Worm (Caenorhabditis elegans): ENCODE results near the gene C45G9.11.
"Not testable (repeated sequence)": the region's sequence is repeated elsewhere in the genome, so short reads cannot be mapped to it uniquely, and the experiment has no call there.

The C45G9.11 gene

ce11 chrIII:5062406-5062805 lies 6.1 kb downstream of the C45G9.11 start, which contains the start of gene C45G9.4:
Gene C45G9.4 (plus strand): TSS chrIII:5062706.
- TF ChIP-seq daf-12, egl-5, pqm-1 (tag; optimal IDR thresholded peaks at IDR 0.05): not testable (repeated sequence)

ce11 chrIII:5061798-5062197 lies 6.7 kb downstream of the C45G9.11 start, which contains the start of gene C45G9.10:
Gene C45G9.10 (minus strand): TSS chrIII:5061898.
- TF ChIP-seq snpc-4 (tag; optimal IDR thresholded peaks at IDR 0.05) (no peak), eor-1 (tag; optimal IDR thresholded peaks at IDR 0.05) (no peak), ceh-82 (tag; optimal IDR thresholded peaks at IDR 0.05) (no peak), nhr-11 (tag; optimal IDR thresholded peaks at IDR 0.05) (no peak), fkh-10 (GFP tag; optimal IDR thresholded peaks at IDR 0.05) (no peak), fkh-2 (tag; optimal IDR thresholded peaks at IDR 0.05) (no peak), lin-39 (tag; optimal IDR thresholded peaks at IDR 0.05) (no peak), ztf-4 (tag; optimal IDR thresholded peaks at IDR 0.05) (no peak), jun-1 (tag; optimal IDR thresholded peaks at IDR 0.05) (no peak), hmg-11 (tag; optimal IDR thresholded peaks at IDR 0.05) (no peak), ceh-16 (tag; optimal IDR thresholded peaks at IDR 0.05) (no peak), mml-1 (tag; optimal IDR thresholded peaks at IDR 0.05) (no peak), nhr-43 (tag; optimal IDR thresholded peaks at IDR 0.05; ENCODE audit: poor library complexity, severe bottlenecking) (no peak), unc-39 (tag; optimal IDR thresholded peaks at IDR 0.05) (no peak), nhr-237 (tag; optimal IDR thresholded peaks at IDR 0.05) (no peak), mdl-1 (tag; optimal IDR thresholded peaks at IDR 0.05) (no peak), nhr-23 (tag; optimal IDR thresholded peaks at IDR 0.05) (no peak)

DNA sequence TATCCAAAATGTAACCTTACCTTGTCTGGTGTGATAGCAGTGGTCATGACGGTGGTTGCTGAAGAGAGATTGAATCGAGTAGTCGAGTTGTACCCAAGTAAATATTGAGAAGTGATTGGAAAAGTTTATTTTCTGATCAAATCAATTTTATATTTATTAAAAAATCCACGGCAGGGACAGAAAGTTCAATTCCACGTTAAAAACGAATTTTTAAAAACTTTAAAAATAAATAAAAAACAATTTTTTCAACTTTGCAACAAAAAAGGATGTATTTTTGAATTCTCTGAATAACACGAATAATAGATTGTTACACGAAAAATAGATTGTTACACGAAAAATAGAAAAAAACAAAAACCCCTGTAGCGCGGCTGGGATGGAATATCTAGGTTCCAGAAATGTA lies 12.8 kb downstream of the C45G9.11 start, which contains the start of gene C45G9.9:
Gene C45G9.9 (minus strand): TSS at position 101 of the 400 bp plus-strand sequence.
- not testable (repeated sequence) for TF ChIP-seq skn-1, pqm-1, hmg-11 (tag; optimal IDR thresholded peaks at IDR 0.05)

DNA sequence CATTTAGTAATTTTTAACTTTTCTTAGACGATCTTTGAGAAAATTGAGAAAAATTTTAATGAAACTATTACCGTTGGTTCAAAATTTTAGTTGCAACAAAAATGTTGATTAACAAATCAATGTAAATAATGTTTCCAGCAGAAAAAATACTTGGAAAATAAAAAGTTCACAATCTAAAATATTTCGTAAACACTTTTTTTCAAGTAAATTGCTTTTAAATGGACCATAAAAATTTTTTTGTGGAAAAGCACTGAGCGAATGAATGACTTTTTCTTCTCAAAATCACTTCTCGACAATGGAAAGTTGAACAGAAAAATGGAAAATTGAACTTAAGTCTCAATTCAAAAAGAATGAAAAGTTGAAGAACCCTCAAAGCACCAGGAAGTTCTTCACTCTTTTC lies 15.0 kb downstream of the C45G9.11 start, which contains the start of gene C45G9.8:
Gene C45G9.8 (minus strand): TSS at position 101 of the 400 bp plus-strand sequence.
- TF ChIP-seq lin-15B (tag; optimal IDR thresholded peaks at IDR 0.05) (no peak), ceh-28 (tag; optimal IDR thresholded peaks at IDR 0.05) (no peak), nhr-67 (tag; optimal IDR thresholded peaks at IDR 0.05) (no peak), elt-1 (tag; optimal IDR thresholded peaks at IDR 0.05) (no peak), egl-5 (tag; optimal IDR thresholded peaks at IDR 0.05) (no peak), R02D3.7 (tag; optimal IDR thresholded peaks at IDR 0.05) (no peak), zag-1 (tag; optimal IDR thresholded peaks at IDR 0.05) (no peak), nhr-77 (tag; optimal IDR thresholded peaks at IDR 0.05) (no peak), nhr-25 (tag; optimal IDR thresholded peaks at IDR 0.05) (no peak), eor-1 (tag; optimal IDR thresholded peaks at IDR 0.05) (no peak), nhr-28 (tag; optimal IDR thresholded peaks at IDR 0.05) (no peak), ZK546.5 (tag; optimal IDR thresholded peaks at IDR 0.05) (no peak), unc-62 (GFP tag; optimal IDR thresholded peaks at IDR 0.05) (no peak), mml-1 (tag; optimal IDR thresholded peaks at IDR 0.05) (no peak), nhr-12 (tag; optimal IDR thresholded peaks at IDR 0.05) (no peak)

DNA sequence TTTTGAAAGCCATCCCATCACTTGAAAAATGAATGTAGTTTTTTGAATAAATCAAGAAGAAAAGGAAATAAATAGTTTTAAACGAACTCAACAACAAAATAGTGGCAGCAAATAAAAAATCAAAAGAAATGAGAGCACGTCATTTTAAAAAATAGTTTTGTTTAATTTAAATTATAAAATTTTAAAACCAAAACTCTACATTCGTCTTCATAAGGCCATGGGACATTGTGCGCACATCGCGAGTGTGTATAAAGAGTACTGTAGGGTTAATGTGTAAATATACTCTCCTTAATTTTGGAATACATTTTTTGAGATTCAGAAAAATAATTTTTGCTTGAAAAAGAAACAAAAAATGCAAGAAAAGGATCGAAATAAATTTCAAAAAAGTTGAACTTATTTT lies 16.6 kb downstream of the C45G9.11 start, which contains the start of gene C45G9.15:
Gene C45G9.15 (minus strand): TSS at position 101 of the 400 bp plus-strand sequence.
- TF ChIP-seq nfya-1 (tag; optimal IDR thresholded peaks at IDR 0.05; ENCODE audit: insufficient read depth): no peak
- TF ChIP-seq jun-1 (tag; optimal IDR thresholded peaks at IDR 0.05): no peak
- TF ChIP-seq mml-1 (tag; optimal IDR thresholded peaks at IDR 0.05): no peak
- no peak for TF ChIP-seq nhr-23 (tag; optimal IDR thresholded peaks at IDR 0.05)
- no peak for TF ChIP-seq R02D3.7 (tag; optimal IDR thresholded peaks at IDR 0.05)
- no peak for TF ChIP-seq nhr-237 (tag; optimal IDR thresholded peaks at IDR 0.05)
- no peak for TF ChIP-seq ceh-16 (tag; optimal IDR thresholded peaks at IDR 0.05)
- TF ChIP-seq egl-5 (tag; optimal IDR thresholded peaks at IDR 0.05): no peak
- TF ChIP-seq daf-12 (tag; optimal IDR thresholded peaks at IDR 0.05): no peak

Data from whole organism, L3 larva.